Fruit fly (Drosophila melanogaster) whole organism, larva: ENCODE measurements around the gene RhoGAP19D.

Experiments
- noc ChIP-seq: fragments of 200-800 bp; sonication (Bioruptor generic); optimal IDR thresholded peaks from 3 replicates; lab custom pipeline; 2019; ENCODE audit warnings: missing biosample characterization, mild to moderate bottlenecking, missing genetic modification characterization, moderate library complexity

RhoGAP19D gene

DNA sequence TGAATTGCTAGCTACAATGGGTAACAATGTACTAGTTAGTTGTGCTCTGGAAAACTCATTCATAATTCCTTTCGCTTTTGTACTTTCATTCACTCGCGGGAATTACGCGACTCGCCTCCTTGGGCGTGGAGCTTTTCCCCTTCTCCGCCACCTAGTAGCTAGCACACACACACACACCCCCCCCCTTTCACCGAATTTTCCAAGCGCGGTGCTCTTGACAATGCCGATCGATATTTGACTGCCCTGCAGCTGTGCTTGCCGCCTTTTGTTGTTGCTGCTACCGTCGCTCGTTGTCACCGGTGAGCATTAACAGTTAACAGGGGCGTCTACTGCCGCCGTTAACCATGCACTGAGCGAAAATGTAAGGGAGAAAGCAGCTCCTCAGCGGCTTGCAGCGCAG is 8.2 kb downstream of the RhoGAP19D start:
- no peak for TF ChIP-seq noc (tag; lab: Kevin White, UChicago)

DNA sequence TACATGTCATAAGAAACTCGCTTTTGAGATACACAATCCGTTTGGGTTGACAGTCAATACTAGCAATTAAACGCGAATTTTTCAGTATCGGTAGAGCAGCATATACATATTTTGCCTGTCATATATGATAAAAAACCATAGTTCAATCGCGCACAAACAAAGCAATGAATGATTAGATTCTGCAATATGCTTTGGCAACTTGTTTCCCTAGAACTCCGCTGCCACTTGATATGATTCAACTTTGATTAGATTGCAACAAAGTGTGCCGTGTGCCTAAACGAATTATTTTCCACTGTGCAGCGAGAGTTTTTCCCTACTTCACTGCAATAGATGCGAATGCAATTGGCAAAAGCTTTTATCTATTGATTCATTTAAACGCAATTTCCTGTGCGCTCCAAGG is 8.9 kb downstream of the RhoGAP19D start:
- no peak for TF ChIP-seq noc (tag; lab: Kevin White, UChicago)

dm6 chrX:20501040-20501609 is 9.4 kb downstream of the RhoGAP19D start:
- TF ChIP-seq noc (tag; lab: Kevin White, UChicago): no peak

dm6 chrX:20499802-20500201 is 10.7 kb downstream of the RhoGAP19D start:
- no peak for TF ChIP-seq noc (tag; lab: Kevin White, UChicago)

dm6 chrX:20498989-20499388 is 11.5 kb downstream of the RhoGAP19D start:
- no peak for TF ChIP-seq noc (tag; lab: Kevin White, UChicago)

DNA sequence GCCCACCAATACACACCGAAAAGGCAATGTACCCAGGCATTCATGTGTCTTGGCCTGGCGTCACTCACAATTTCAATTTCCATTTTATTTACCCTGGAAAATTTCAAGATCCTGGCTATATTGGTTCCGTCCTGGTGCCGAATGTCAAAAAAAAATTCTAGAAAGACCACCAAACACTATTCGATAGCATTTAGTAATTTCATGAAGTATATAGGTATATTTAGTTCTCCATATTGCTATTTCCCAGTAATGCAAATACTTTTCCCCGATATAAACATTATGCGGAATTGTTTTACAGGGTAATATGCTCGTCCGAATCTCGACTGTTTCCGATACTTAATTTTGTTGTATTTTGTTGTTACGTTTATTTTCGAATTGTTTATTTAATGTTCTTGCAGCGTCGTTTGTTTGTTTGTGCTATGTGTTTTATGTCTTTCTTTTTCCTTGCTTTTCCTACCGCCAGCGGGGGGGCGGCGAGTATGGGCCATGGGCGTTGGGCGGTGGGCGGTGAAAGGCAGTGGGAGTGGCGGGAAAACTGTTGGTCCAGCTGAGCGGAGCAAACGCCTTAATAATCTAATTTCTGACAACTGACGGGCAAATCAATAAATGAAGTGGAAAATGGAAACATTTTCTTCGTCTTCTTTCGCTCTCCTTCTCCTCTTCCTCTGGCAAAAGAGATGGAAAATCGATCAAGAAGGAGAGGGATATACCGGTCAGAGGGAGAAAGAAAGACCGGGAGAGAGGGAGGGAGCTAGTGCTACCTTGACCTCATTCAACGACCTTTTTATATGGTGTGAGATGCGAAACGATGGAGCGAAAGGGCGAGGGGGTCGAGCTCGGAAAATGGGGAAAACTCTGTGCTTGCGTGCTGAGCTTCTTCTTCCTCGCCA is 14.5 kb downstream of the RhoGAP19D start:
- TF ChIP-seq noc (tag; lab: Kevin White, UChicago): peak; percentile 23

dm6 chrX:20495117-20495516 is 15.4 kb downstream of the RhoGAP19D start:
- no peak for TF ChIP-seq noc (tag; lab: Kevin White, UChicago)

- TF ChIP-seq noc (tag; lab: Kevin White, UChicago): no peak
Measured at dm6 chrX:20492672-20493071, 17.8 kb downstream of the RhoGAP19D start.

dm6 chrX:20490883-20491282 is 19.6 kb downstream of the RhoGAP19D start:
- no peak for TF ChIP-seq noc (tag; lab: Kevin White, UChicago)

- TF ChIP-seq noc (tag; lab: Kevin White, UChicago): no peak
Measured at dm6 chrX:20489995-20490393, 20.5 kb downstream of the RhoGAP19D start.

dm6 chrX:20489382-20489994 is 21.0 kb downstream of the RhoGAP19D start:
- TF ChIP-seq noc (tag; lab: Kevin White, UChicago): no peak

DNA sequence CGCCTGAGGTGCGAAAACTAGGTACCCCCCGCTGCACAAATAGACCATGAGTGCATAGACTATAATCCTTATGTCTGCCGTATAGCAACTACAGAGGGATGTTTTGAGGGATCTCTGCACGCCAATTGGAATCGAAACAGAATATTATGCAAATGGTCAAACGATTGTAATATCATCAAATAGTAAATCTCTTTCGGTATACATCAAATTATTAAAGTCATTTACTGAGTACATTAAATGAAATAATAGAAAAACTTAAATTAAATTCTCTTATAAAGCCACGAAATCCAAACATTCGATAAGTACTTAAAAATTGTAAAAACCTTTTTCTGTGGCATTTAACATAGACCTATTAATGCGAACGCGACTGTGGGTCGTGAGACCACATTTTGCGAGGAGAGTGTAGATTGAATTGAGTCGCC is 21.8 kb downstream of the RhoGAP19D start:
- TF ChIP-seq noc (tag; lab: Kevin White, UChicago): peak; percentile 87

dm6 chrX:20485880-20486279 is 24.6 kb downstream of the RhoGAP19D start, which contains the start of gene CG15461:
TSS of gene CG15461 (plus strand) at chrX:20486180.
- no peak for TF ChIP-seq noc (tag; lab: Kevin White, UChicago)

dm6 chrX:20482790-20483564 is 27.5 kb downstream of the RhoGAP19D start:
- peak; percentile 60 for TF ChIP-seq noc (tag; lab: Kevin White, UChicago)

dm6 chrX:20481404-20481803 is 29.1 kb downstream of the RhoGAP19D start:
- peak; percentile 80 for TF ChIP-seq noc (tag; lab: Kevin White, UChicago)

DNA sequence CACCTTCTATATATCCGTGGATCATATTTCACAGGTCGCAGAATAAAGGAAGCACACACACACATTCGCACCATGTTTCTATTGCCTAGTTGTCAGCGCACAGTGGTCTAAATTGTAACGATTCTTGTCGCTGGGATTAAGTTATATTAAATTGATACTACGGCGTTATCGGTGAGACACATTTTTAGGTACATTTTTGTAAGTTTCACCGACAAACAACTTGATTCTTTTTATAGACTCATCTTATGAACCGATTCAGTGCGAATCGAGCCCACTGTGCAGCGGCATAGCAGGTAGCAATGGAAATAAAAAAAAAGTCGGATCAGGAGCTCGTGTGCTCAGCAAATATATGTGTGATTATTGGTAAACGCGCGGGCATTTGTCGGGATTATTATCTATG is 30.1 kb downstream of the RhoGAP19D start:
- TF ChIP-seq noc (tag; lab: Kevin White, UChicago): peak; percentile 73
